Fruit fly (Drosophila melanogaster): ENCODE measurements around the gene Fadd.

DNA sequence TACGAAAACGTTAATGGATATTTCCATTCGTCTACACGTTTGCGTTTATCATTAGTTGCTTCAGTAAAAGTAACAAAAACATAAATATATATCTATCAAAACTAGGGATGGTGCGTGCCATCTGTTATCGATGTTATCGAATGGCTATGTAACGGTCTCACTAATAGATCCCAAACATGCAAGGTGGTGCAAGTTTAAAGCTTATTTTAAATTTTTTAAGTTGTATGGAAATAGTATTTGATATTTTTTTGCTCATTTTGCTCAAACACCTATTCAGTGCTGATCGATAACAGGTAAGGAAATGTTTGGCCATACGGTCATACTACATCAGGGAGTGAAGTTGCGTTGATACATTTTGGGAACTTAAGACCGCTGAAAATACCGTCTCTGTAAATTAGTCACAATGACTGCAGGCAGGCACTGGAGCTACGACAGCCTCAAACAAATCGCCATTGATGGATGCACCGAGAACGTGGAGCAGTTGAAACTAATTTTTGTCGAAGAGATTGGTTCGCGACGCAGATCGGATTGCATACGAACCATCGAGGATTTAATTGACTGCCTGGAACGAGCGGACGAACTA is at the start of gene Fadd, which contains the start of the genes CG45099, CG6015 and pit:
- no peak for TF ChIP-seq dsx (GFP tag; optimal IDR thresholded peaks at IDR 0.05; ENCODE audit: poor library complexity, severe bottlenecking)
- no peak for TF ChIP-seq Met (GFP tag; optimal IDR thresholded peaks at IDR 0.05)
- no peak for TF ChIP-seq Sox102F (GFP tag; optimal IDR thresholded peaks at IDR 0.05)
- no peak for TF ChIP-seq CG10631 (GFP tag; optimal IDR thresholded peaks at IDR 0.05)

All from whole organism, prepupa.